Worm (Caenorhabditis elegans): Measurements from ENCODE around the gene srg-58.

The srg-58 gene

ce11 chrV:2757226-2757893 is 2.0 kb downstream of the srg-58 start, which contains the start of gene srx-28:
Gene srx-28, minus strand, starts transcription at chrV:2757276.
- TF ChIP-seq unc-62 (GFP tag; optimal IDR thresholded peaks at IDR 0.05), result no peak

ce11 chrV:2753007-2753406 is 6.3 kb downstream of the srg-58 start, which contains the start of gene srx-26:
Gene srx-26, minus strand, starts transcription at chrV:2753107.
- TF ChIP-seq unc-62 (GFP tag; optimal IDR thresholded peaks at IDR 0.05), result no peak

- TF ChIP-seq unc-62 (GFP tag; optimal IDR thresholded peaks at IDR 0.05), result no peak
These were observed 9.3 kb downstream of the srg-58 start, which contains the start of gene srx-24 for ce11 chrV:2750006-2750405. Gene srx-24, minus strand, starts transcription at chrV:2750106.

- TF ChIP-seq unc-62 (GFP tag; optimal IDR thresholded peaks at IDR 0.05), result no peak
These were observed 13.0 kb downstream of the srg-58 start for ce11 chrV:2746404-2746803.

- TF ChIP-seq unc-62 (GFP tag; optimal IDR thresholded peaks at IDR 0.05), result no peak
These were observed 17.1 kb downstream of the srg-58 start, which contains the start of gene srg-62 for ce11 chrV:2742298-2742697. Gene srg-62, minus strand, starts transcription at chrV:2742398.

ce11 chrV:2740228-2740627 is 19.1 kb downstream of the srg-58 start, which contains the start of gene srg-61:
Gene srg-61, minus strand, starts transcription at chrV:2740328.
- TF ChIP-seq unc-62 (GFP tag; optimal IDR thresholded peaks at IDR 0.05), result no peak

- no peak for TF ChIP-seq unc-62 (GFP tag; optimal IDR thresholded peaks at IDR 0.05)
These were observed 19.7 kb downstream of the srg-58 start for ce11 chrV:2739607-2740006.

- no peak for TF ChIP-seq unc-62 (GFP tag; optimal IDR thresholded peaks at IDR 0.05)
These were observed 21.2 kb downstream of the srg-58 start, which contains the start of gene srg-56 for ce11 chrV:2738174-2738573. Gene srg-56, minus strand, starts transcription at chrV:2738274.

ce11 chrV:2734360-2734759 is 25.0 kb downstream of the srg-58 start, which contains the start of gene srg-57:
Gene srg-57, minus strand, starts transcription at chrV:2734460.
- TF ChIP-seq unc-62 (GFP tag; optimal IDR thresholded peaks at IDR 0.05), result no peak

- TF ChIP-seq unc-62 (GFP tag; optimal IDR thresholded peaks at IDR 0.05), result no peak
These were observed 28.4 kb downstream of the srg-58 start, which contains the start of gene dod-3 for ce11 chrV:2730784-2731480. Gene dod-3, minus strand, starts transcription at chrV:2731098.

ce11 chrV:2728236-2728635 is 31.1 kb downstream of the srg-58 start, which contains the start of gene str-33:
Gene str-33, plus strand, starts transcription at chrV:2728536.
- no peak for TF ChIP-seq unc-62 (GFP tag; optimal IDR thresholded peaks at IDR 0.05)

- no peak for TF ChIP-seq unc-62 (GFP tag; optimal IDR thresholded peaks at IDR 0.05)
These were observed 32.3 kb downstream of the srg-58 start, which contains the start of gene str-13 for ce11 chrV:2727101-2727500. Gene str-13, minus strand, starts transcription at chrV:2727201.

- TF ChIP-seq unc-62 (GFP tag; optimal IDR thresholded peaks at IDR 0.05), result no peak
These were observed 34.1 kb downstream of the srg-58 start, which contains the start of gene srg-59 for ce11 chrV:2725225-2725624. Gene srg-59, minus strand, starts transcription at chrV:2725325.

ce11 chrV:2722555-2722954 is 36.8 kb downstream of the srg-58 start, which contains the start of gene srg-60:
Gene srg-60, minus strand, starts transcription at chrV:2722655.
- TF ChIP-seq unc-62 (GFP tag; optimal IDR thresholded peaks at IDR 0.05), result no peak

ce11 chrV:2720763-2721162 is 38.6 kb downstream of the srg-58 start, which contains the start of gene srt-27:
Gene srt-27, minus strand, starts transcription at chrV:2720863.
- no peak for TF ChIP-seq unc-62 (GFP tag; optimal IDR thresholded peaks at IDR 0.05)

ce11 chrV:2718688-2719185 is 40.6 kb downstream of the srg-58 start, which contains the start of gene srt-29:
Gene srt-29, minus strand, starts transcription at chrV:2719135.
- TF ChIP-seq unc-62 (GFP tag; optimal IDR thresholded peaks at IDR 0.05), result no peak
